Fruit fly (Drosophila melanogaster) S2 (cell line): ENCODE results near the gene Vha16-2.

Experiments used
- CG8478 ChIP-seq: fragments of >200 bp; optimal IDR thresholded peaks from 2 replicates; lab custom pipeline; 2018
- CTCF ChIP-seq, 2 experiments: fragments of >200 bp; optimal IDR thresholded peaks; 2 replicates each; lab custom pipeline; 2018

- TF ChIP-seq CG8478: no peak
- TF ChIP-seq CTCF (optimal IDR thresholded peaks at IDR 0.05; lab: Kevin White, UChicago): no peak
Observed at dm6 chr3L:11428390-11428789, 46.4 kb upstream of the Vha16-2 start.
